Worm (Caenorhabditis elegans) whole organism, midembryonic: Measurements from ENCODE around the gene F57G4.10.

Experiments
- flt-1 ChIP-seq: fragments of 200-800 bp; sonication (Bioruptor generic); IDR thresholded peaks from 2 replicates; pipeline ENCODE4 v1.3.6; 2022; ENCODE audit warnings: missing genetic modification characterization, missing compliant biosample characterization
- med-1 ChIP-seq: sonication (generic microtip); optimal IDR thresholded peaks from 2 replicates; lab custom pipeline; 2017; ENCODE audit warnings: missing genetic modification characterization, mild to moderate bottlenecking, missing compliant biosample characterization, antibody characterized with exemption, missing genetic modification reagents; ENCODE audit not compliant: insufficient read depth
- ref-1 ChIP-seq: fragments of 200-800 bp; sonication (Bioruptor generic); conservative IDR thresholded peaks from 2 replicates; pipeline ENCODE4 v1.3.6; 2022; ENCODE audit warnings: missing genetic modification reagents, missing genetic modification characterization, missing compliant biosample characterization
- tab-1 ChIP-seq: fragments of 200-800 bp; sonication (Bioruptor generic); IDR thresholded peaks from 2 replicates; pipeline ENCODE4 v1.3.6; 2022; ENCODE audit warnings: missing genetic modification characterization, missing compliant biosample characterization
- ztf-23 ChIP-seq: fragments of 200-800 bp; sonication (Bioruptor generic); IDR thresholded peaks from 2 replicates; pipeline ENCODE4 v1.3.6; 2022; ENCODE audit warnings: missing genetic modification reagents, missing genetic modification characterization, missing compliant biosample characterization
- ztf-29 ChIP-seq: fragments of 200-800 bp; sonication (Bioruptor generic); IDR thresholded peaks from 2 replicates; pipeline ENCODE4 v1.3.6; 2022; ENCODE audit warnings: missing genetic modification reagents, missing genetic modification characterization, missing compliant biosample characterization

DNA sequence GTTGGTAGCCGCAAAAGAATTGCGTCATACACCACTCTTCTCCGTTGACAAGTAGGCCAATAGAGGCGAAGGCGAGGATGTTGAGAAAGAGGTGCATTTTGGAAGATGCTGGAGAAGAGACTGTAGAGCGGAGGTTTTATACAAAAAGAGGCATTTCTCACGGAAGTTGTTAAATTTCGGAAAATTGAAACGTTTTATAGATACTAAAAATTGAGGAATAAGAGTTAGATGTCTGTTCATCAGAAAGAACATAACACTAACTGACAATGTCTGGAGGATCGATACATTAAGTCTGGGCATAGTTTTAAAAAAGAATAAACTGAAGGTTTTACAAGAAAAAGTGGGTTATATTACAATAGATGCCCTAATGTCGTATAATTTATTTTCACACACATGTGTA lies 14.4 kb upstream of the F57G4.10 start, which contains the start of gene Y6G8.14:
- TF ChIP-seq flt-1 (GFP tag; lab: Robert Waterston, UW) (no peak), med-1 (GFP tag; lab: Kevin White, UChicago) (no peak), ztf-23 (no peak), tab-1 (GFP tag; lab: Robert Waterston, UW) (no peak), ztf-29 (GFP tag; lab: Robert Waterston, UW) (no peak), ref-1 (GFP tag; lab: Robert Waterston, UW) (no peak)
